Worm (Caenorhabditis elegans) whole organism, L4 larva: ENCODE data around the gene C14C6.5.

Experiments
- F10B5.3 ChIP-seq: sonication (generic microtip); optimal IDR thresholded peaks from 2 replicates; lab custom pipeline; 2016; ENCODE audit warnings: mild to moderate bottlenecking, missing genetic modification characterization, missing compliant biosample characterization
- F44E2.7 ChIP-seq: fragments of 200-800 bp; sonication (Bioruptor generic); IDR thresholded peaks from 2 replicates; pipeline ENCODE4 v2.1.2; 2022; ENCODE audit warnings: missing genetic modification characterization, missing compliant biosample characterization
- F49E8.2 ChIP-seq: sonication (generic microtip); optimal IDR thresholded peaks from 2 replicates; lab custom pipeline; 2016; ENCODE audit warnings: missing compliant biosample characterization, mild to moderate bottlenecking, missing genetic modification characterization, borderline replicate concordance
- Y105C5A.15 ChIP-seq: fragments of 200-800 bp; sonication (Bioruptor generic); IDR thresholded peaks from 2 replicates; pipeline ENCODE4 v1.3.6; 2022; ENCODE audit warnings: missing genetic modification characterization, missing compliant biosample characterization
- ZK546.5 ChIP-seq, 2 experiments: sonication (generic microtip); optimal IDR thresholded peaks; 2 replicates each; lab custom pipeline; 2017; ENCODE audit warnings: missing biosample characterization in 2 of 2, missing genetic modification characterization in 2 of 2
- aly-2 ChIP-seq: sonication (generic microtip); optimal IDR thresholded peaks from 2 replicates; lab custom pipeline; 2018; ENCODE audit warnings: missing biosample characterization, missing genetic modification characterization
- ceh-82 ChIP-seq: sonication (generic microtip); optimal IDR thresholded peaks from 2 replicates; lab custom pipeline; 2017; ENCODE audit warnings: missing biosample characterization, missing genetic modification characterization
- fos-1 ChIP-seq: fragments of 150-350 bp; optimal IDR thresholded peaks from 2 replicates; lab custom pipeline; 2014; ENCODE audit warnings: missing biosample characterization, missing genetic modification characterization
- nhr-76 ChIP-seq: fragments of 150-350 bp; optimal IDR thresholded peaks from 2 replicates; lab custom pipeline; 2014; ENCODE audit warnings: missing biosample characterization, missing genetic modification characterization
- zip-11 ChIP-seq: fragments of 200-800 bp; sonication (Bioruptor generic); IDR thresholded peaks from 2 replicates; pipeline ENCODE4 v1.3.6; 2022; ENCODE audit warnings: missing genetic modification characterization, missing compliant biosample characterization

DNA sequence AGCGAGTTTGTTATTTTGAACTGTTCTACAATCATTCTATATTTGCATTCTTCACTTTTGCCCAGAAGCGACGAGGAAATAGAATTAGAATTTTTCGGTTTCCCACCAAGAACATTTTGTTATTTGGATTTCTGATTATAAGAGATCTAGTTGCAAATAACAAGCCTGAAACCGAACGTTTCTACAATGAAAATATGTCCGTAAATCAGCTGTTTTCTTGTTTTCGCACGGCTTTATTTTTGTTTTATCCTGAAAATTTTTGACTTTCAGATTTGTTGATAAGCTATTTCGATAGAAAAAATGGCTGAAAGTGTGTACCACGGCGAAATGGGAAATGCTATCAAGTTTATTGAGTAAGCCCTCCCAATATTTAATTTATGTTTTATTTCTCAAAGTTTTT is 8.8 kb upstream of the C14C6.5 start, which contains the start of gene srw-108:
- TF ChIP-seq fos-1 (tag; lab: Kevin White, UChicago) (no peak), nhr-76 (tag; lab: Kevin White, UChicago) (no peak), F10B5.3 (tag; lab: Kevin White, UChicago) (no peak), F44E2.7 (GFP tag; lab: Robert Waterston, UW) (no peak), Y105C5A.15 (GFP tag; lab: Robert Waterston, UW) (no peak), aly-2 (tag; lab: Kevin White, UChicago) (no peak), zip-11 (GFP tag; lab: Robert Waterston, UW) (no peak), ceh-82 (tag; lab: Kevin White, UChicago) (no peak), ZK546.5 (tag; optimal IDR thresholded peaks at IDR 0.05; lab: Kevin White, UChicago) (no peak), F49E8.2 (tag; lab: Kevin White, UChicago) (no peak)
